Worm (Caenorhabditis elegans) whole organism, young adult: ENCODE data around the gene ssup-72.

Experiments
- Y53F4B.3 ChIP-seq: fragments of 200-800 bp; sonication (Bioruptor generic); IDR thresholded peaks from 2 replicates; pipeline ENCODE4 v1.3.6; 2022; ENCODE audit warnings: missing genetic modification reagents, missing genetic modification characterization, missing compliant biosample characterization
- ceh-58 ChIP-seq: fragments of 200-800 bp; sonication (Bioruptor generic); IDR thresholded peaks from 2 replicates; pipeline ENCODE4 v1.3.6; 2022; ENCODE audit warnings: missing genetic modification characterization, missing compliant biosample characterization
- nhr-90 ChIP-seq: sonication (generic microtip); optimal IDR thresholded peaks from 2 replicates; lab custom pipeline; 2016; ENCODE audit warnings: missing genotype, mild to moderate bottlenecking, missing genetic modification characterization, missing compliant biosample characterization
- pha-4 ChIP-seq: fragments of 150-350 bp; sonication (generic microtip); optimal IDR thresholded peaks from 2 replicates; lab custom pipeline; 2014; ENCODE audit warnings: missing biosample characterization, missing genetic modification reagents, missing genetic modification characterization
- ztf-18 ChIP-seq: sonication (generic microtip); optimal IDR thresholded peaks from 2 replicates; lab custom pipeline; 2016; ENCODE audit warnings: missing genotype, mild to moderate bottlenecking, missing genetic modification characterization, missing compliant biosample characterization

ce11 chrII:6772482-6772881, 3.9 kb upstream of the ssup-72 start:
- no peak for TF ChIP-seq pha-4 (tag; lab: Kevin White, UChicago)
- TF ChIP-seq nhr-90: no peak
- TF ChIP-seq Y53F4B.3 (GFP tag; lab: Robert Waterston, UW): no peak
- no peak for TF ChIP-seq ztf-18 (tag; lab: Kevin White, UChicago)
- no peak for TF ChIP-seq ceh-58 (GFP tag; lab: Robert Waterston, UW)
